Worm (Caenorhabditis elegans) whole organism, L4 larva: ENCODE results near the gene F09G8.10.

Experiments
- D1046.2 ChIP-seq: fragments of 200-800 bp; sonication (Bioruptor generic); IDR thresholded peaks from 2 replicates; pipeline ENCODE4 v1.3.6; 2022; ENCODE audit warnings: missing genetic modification characterization, missing compliant biosample characterization
- F10B5.3 ChIP-seq: sonication (generic microtip); optimal IDR thresholded peaks from 2 replicates; lab custom pipeline; 2016; ENCODE audit warnings: mild to moderate bottlenecking, missing genetic modification characterization, missing compliant biosample characterization
- F49E8.2 ChIP-seq: sonication (generic microtip); optimal IDR thresholded peaks from 2 replicates; lab custom pipeline; 2016; ENCODE audit warnings: missing compliant biosample characterization, mild to moderate bottlenecking, missing genetic modification characterization, borderline replicate concordance
- R02D3.7 ChIP-seq: fragments of 150-350 bp; sonication (generic microtip); optimal IDR thresholded peaks from 3 replicates; lab custom pipeline; 2014; ENCODE audit warnings: missing biosample characterization, missing genetic modification characterization
- T20F7.1 ChIP-seq: fragments of 200-800 bp; sonication (Bioruptor generic); optimal IDR thresholded peaks from 2 replicates; lab custom pipeline; 2018; ENCODE audit warnings: mild to moderate bottlenecking, missing genetic modification characterization, missing compliant biosample characterization
- Y105C5A.15 ChIP-seq: fragments of 200-800 bp; sonication (Bioruptor generic); IDR thresholded peaks from 2 replicates; pipeline ENCODE4 v1.3.6; 2022; ENCODE audit warnings: missing genetic modification characterization, missing compliant biosample characterization
- Y5F2A.4 ChIP-seq: fragments of 200-800 bp; sonication (Bioruptor generic); optimal IDR thresholded peaks from 2 replicates; lab custom pipeline; 2018; ENCODE audit warnings: mild to moderate bottlenecking, missing genetic modification characterization, missing compliant biosample characterization
- Y75B8A.6 ChIP-seq: fragments of 200-800 bp; sonication (Bioruptor generic); IDR thresholded peaks from 2 replicates; pipeline ENCODE4 v1.3.6; 2022; ENCODE audit warnings: missing genetic modification reagents, missing genetic modification characterization, missing compliant biosample characterization
- aha-1 ChIP-seq: fragments of 150-350 bp; peaks from one replicate; lab custom pipeline; 2014; ENCODE audit warnings: missing biosample characterization, missing genetic modification characterization
- ama-1 ChIP-seq: fragments of 150-350 bp; optimal IDR thresholded peaks from 2 replicates; lab custom pipeline; 2014; ENCODE audit warnings: inconsistent platforms, mixed read lengths
- ceh-28 ChIP-seq: fragments of 150-350 bp; optimal IDR thresholded peaks from 2 replicates; lab custom pipeline; 2014; ENCODE audit warnings: missing biosample characterization, missing genetic modification reagents, missing genetic modification characterization
- ceh-62 ChIP-seq: sonication (generic microtip); optimal IDR thresholded peaks from 2 replicates; lab custom pipeline; 2017; ENCODE audit warnings: missing biosample characterization, missing genetic modification characterization
- ceh-82 ChIP-seq: sonication (generic microtip); optimal IDR thresholded peaks from 2 replicates; lab custom pipeline; 2017; ENCODE audit warnings: missing biosample characterization, missing genetic modification characterization
- ces-1 ChIP-seq: fragments of 150-350 bp; sonication (generic microtip); optimal IDR thresholded peaks from 4 replicates; lab custom pipeline; 2014; ENCODE audit warnings: missing biosample characterization, missing genetic modification reagents, missing genetic modification characterization
- ctbp-1 ChIP-seq: fragments of 200-800 bp; sonication (Bioruptor generic); IDR thresholded peaks from 2 replicates; pipeline ENCODE4 v1.3.6; 2022; ENCODE audit warnings: missing genetic modification reagents, missing genetic modification characterization, missing compliant biosample characterization
- daf-16 ChIP-seq, 3 experiments: sonication (generic microtip); optimal IDR thresholded peaks; 2 replicates each; lab custom pipeline; 2016 to 2017; ENCODE audit warnings: missing genetic modification characterization in 3 of 3, missing genetic modification reagents in 3 of 3, mild to moderate bottlenecking in 2 of 3, missing compliant biosample characterization in 2 of 3, missing biosample characterization in 1 of 3, moderate library complexity in 1 of 3
- daf-19 ChIP-seq: fragments of 200-800 bp; sonication (Bioruptor generic); conservative IDR thresholded peaks from 2 replicates; pipeline ENCODE4 v1.3.6; 2022; ENCODE audit warnings: missing genetic modification characterization, missing compliant biosample characterization
- daf-8 ChIP-seq: fragments of 200-800 bp; sonication (Bioruptor generic); IDR thresholded peaks from 2 replicates; pipeline ENCODE4 v1.3.6; 2022; ENCODE audit warnings: missing genetic modification characterization, missing compliant biosample characterization
- dmd-6 ChIP-seq: fragments of 200-800 bp; sonication (Bioruptor generic); IDR thresholded peaks from 2 replicates; pipeline ENCODE4 v1.3.6; 2022; ENCODE audit warnings: missing genetic modification reagents, missing genetic modification characterization, missing compliant biosample characterization
- dpl-1 ChIP-seq: fragments of 150-350 bp; optimal IDR thresholded peaks from 2 replicates; lab custom pipeline; 2014; ENCODE audit warnings: missing biosample characterization, missing genetic modification reagents, missing genetic modification characterization
- dve-1 ChIP-seq: sonication (generic microtip); optimal IDR thresholded peaks from 2 replicates; lab custom pipeline; 2017; ENCODE audit warnings: antibody characterized with exemption, mild to moderate bottlenecking, missing genetic modification characterization, missing compliant biosample characterization; ENCODE audit not compliant: insufficient read depth
- fkh-10 ChIP-seq: fragments of 150-350 bp; optimal IDR thresholded peaks from 2 replicates; lab custom pipeline; 2014; ENCODE audit warnings: missing biosample characterization, missing genetic modification reagents, missing genetic modification characterization
- fos-1 ChIP-seq: fragments of 150-350 bp; optimal IDR thresholded peaks from 2 replicates; lab custom pipeline; 2014; ENCODE audit warnings: missing biosample characterization, missing genetic modification characterization
- gei-8 ChIP-seq: fragments of 200-800 bp; sonication (Bioruptor generic); optimal IDR thresholded peaks from 2 replicates; lab custom pipeline; 2018; ENCODE audit warnings: mild to moderate bottlenecking, missing genetic modification characterization, missing compliant biosample characterization
- jun-1 ChIP-seq: fragments of 150-350 bp; optimal IDR thresholded peaks from 2 replicates; lab custom pipeline; 2014; ENCODE audit warnings: missing biosample characterization, missing genetic modification reagents, missing genetic modification characterization
- lin-13 ChIP-seq: fragments of 150-350 bp; optimal IDR thresholded peaks from 2 replicates; lab custom pipeline; 2014; ENCODE audit warnings: missing biosample characterization, missing genetic modification reagents, missing genetic modification characterization
- lin-39 ChIP-seq: fragments of 150-350 bp; optimal IDR thresholded peaks from 2 replicates; lab custom pipeline; 2014; ENCODE audit warnings: missing biosample characterization, missing genetic modification reagents, missing genetic modification characterization
- lsy-2 ChIP-seq, 2 experiments: fragments of 150-350 bp in 1 of 2; sonication (generic microtip) in 1 of 2; optimal IDR thresholded peaks; 2 replicates each; lab custom pipeline; 2014 to 2017; ENCODE audit warnings: missing biosample characterization in 2 of 2, missing genetic modification characterization in 2 of 2
- madf-5 ChIP-seq, 2 experiments: fragments of 200-800 bp; sonication (Bioruptor generic); IDR thresholded peaks; 2 replicates each; pipeline ENCODE4 v1.3.6; 2022; ENCODE audit warnings: missing compliant biosample characterization in 2 of 2, missing genetic modification characterization in 2 of 2
- madf-9 ChIP-seq: fragments of 200-800 bp; sonication (Bioruptor generic); conservative IDR thresholded peaks from 2 replicates; pipeline ENCODE4 v1.3.6; 2022; ENCODE audit warnings: missing genetic modification reagents, missing genetic modification characterization, missing compliant biosample characterization
- mes-2 ChIP-seq: sonication (generic microtip); optimal IDR thresholded peaks from 2 replicates; lab custom pipeline; 2016; ENCODE audit warnings: missing genotype, mild to moderate bottlenecking, missing genetic modification characterization, missing compliant biosample characterization; ENCODE audit not compliant: poor library complexity, severe bottlenecking
- mxl-2 ChIP-seq: fragments of 200-800 bp; sonication (Bioruptor generic); conservative IDR thresholded peaks from 2 replicates; pipeline ENCODE4 v1.3.6; 2022; ENCODE audit warnings: missing genetic modification reagents, missing genetic modification characterization, missing compliant biosample characterization
- nhr-10 ChIP-seq: fragments of 150-350 bp; optimal IDR thresholded peaks from 2 replicates; lab custom pipeline; 2014; ENCODE audit warnings: missing biosample characterization, missing genetic modification characterization
- nhr-102 ChIP-seq: sonication (generic microtip); optimal IDR thresholded peaks from 2 replicates; lab custom pipeline; 2016; ENCODE audit warnings: mild to moderate bottlenecking, missing genetic modification characterization, moderate library complexity, missing compliant biosample characterization
- nhr-111 ChIP-seq: fragments of 200-800 bp; sonication (Bioruptor generic); optimal IDR thresholded peaks from 2 replicates; lab custom pipeline; 2018; ENCODE audit warnings: mild to moderate bottlenecking, missing genetic modification characterization, missing compliant biosample characterization
- nhr-48 ChIP-seq: sonication (generic microtip); optimal IDR thresholded peaks from 2 replicates; lab custom pipeline; 2016; ENCODE audit warnings: mild to moderate bottlenecking, missing genetic modification characterization, missing compliant biosample characterization
- rbr-2 ChIP-seq: sonication (generic microtip); optimal IDR thresholded peaks from 2 replicates; lab custom pipeline; 2016; ENCODE audit warnings: missing genotype, missing genetic modification characterization, missing compliant biosample characterization
- set-16 ChIP-seq: fragments of 200-800 bp; sonication (Bioruptor generic); IDR thresholded peaks from 2 replicates; pipeline ENCODE4 v1.3.6; 2022; ENCODE audit warnings: missing genetic modification reagents, missing genetic modification characterization, missing compliant biosample characterization
- skn-1 ChIP-seq: fragments of 150-350 bp; optimal IDR thresholded peaks from 2 replicates; lab custom pipeline; 2014; ENCODE audit warnings: missing biosample characterization, missing genetic modification characterization
- spr-1 ChIP-seq: sonication (generic microtip); optimal IDR thresholded peaks from 2 replicates; lab custom pipeline; 2016; ENCODE audit warnings: mild to moderate bottlenecking, missing genetic modification characterization, missing compliant biosample characterization
- spr-3 ChIP-seq: fragments of 200-800 bp; sonication (Bioruptor generic); optimal IDR thresholded peaks from 2 replicates; lab custom pipeline; 2018; ENCODE audit warnings: mild to moderate bottlenecking, missing genetic modification characterization, missing compliant biosample characterization
- tag-97 ChIP-seq: fragments of 200-800 bp; sonication (Bioruptor generic); IDR thresholded peaks from 2 replicates; pipeline ENCODE4 v1.3.6; 2022; ENCODE audit warnings: missing genetic modification characterization, missing compliant biosample characterization
- tra-1 ChIP-seq: fragments of 200-800 bp; sonication (Bioruptor generic); IDR thresholded peaks from 2 replicates; pipeline ENCODE4 v1.3.6; 2022; ENCODE audit warnings: missing genetic modification reagents, missing genetic modification characterization, missing compliant biosample characterization
- unc-62 ChIP-seq, 3 experiments: fragments of 150-350 bp in 1 of 3; sonication (generic microtip); optimal IDR thresholded peaks in 2 of 3; peaks in 1 of 3; 1 replicate in 1 of 3; 2 replicates in 2 of 3; lab custom pipeline; 2014 to 2017; ENCODE audit warnings: missing biosample characterization in 3 of 3, missing genetic modification characterization in 3 of 3, missing genetic modification reagents in 3 of 3, missing genotype in 1 of 3
- zag-1 ChIP-seq: fragments of 150-350 bp; optimal IDR thresholded peaks from 2 replicates; lab custom pipeline; 2014; ENCODE audit warnings: missing biosample characterization, missing genetic modification characterization
- zip-11 ChIP-seq: fragments of 200-800 bp; sonication (Bioruptor generic); IDR thresholded peaks from 2 replicates; pipeline ENCODE4 v1.3.6; 2022; ENCODE audit warnings: missing genetic modification characterization, missing compliant biosample characterization
- ztf-11 ChIP-seq: fragments of 150-350 bp; optimal IDR thresholded peaks from 2 replicates; lab custom pipeline; 2014; ENCODE audit warnings: missing biosample characterization, missing genetic modification characterization

Gene F09G8.10

DNA sequence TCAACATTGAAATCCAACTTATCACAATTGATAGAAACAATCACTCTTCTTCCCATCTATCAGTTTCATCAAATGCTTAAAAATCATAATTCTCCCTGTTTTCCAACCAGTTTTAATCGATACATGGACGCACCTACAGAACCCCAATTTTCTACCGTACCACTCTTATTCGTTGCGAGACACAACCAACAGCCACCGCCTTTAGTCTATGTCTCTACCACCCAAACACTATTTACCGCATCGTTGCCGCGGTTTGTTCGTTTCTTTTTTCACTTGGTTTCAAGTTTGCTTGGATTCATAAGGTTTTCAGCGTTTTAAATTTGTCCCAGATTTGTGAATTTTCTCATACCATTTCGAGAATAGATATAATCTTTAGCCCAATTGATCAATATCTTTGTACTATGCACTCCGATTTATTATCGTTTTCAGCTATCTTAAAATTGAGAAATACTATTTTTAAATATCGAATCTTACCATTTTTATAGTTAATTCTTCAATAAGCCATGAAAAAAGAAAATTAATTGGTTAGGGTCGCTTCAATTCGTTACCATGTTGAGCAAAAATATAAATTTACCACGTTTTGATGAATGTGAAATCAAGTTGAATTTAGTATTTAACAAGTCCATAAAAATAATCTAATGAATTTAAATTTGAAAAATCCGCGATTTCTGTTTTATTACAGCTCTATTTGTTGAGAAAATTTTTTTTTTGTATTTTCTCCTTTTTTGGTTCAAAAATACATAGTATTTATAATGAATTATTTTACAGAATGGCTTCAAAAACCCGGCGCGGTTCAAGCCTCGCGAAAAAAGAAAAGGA is 38.5 kb upstream of the F09G8.10 start, which contains the start of gene F10E9.3:
Gene F10E9.3 (plus strand): TSS at position 769 of the 819 bp plus-strand sequence.
- TF ChIP-seq dpl-1 (GFP tag; lab: Kevin White, UChicago) (peak; percentile 38), zip-11 (GFP tag; lab: Robert Waterston, UW) (no peak), daf-16 (GFP tag; optimal IDR thresholded peaks at IDR 0.05; lab: Kevin White, UChicago) (no peak), daf-16 (tag; optimal IDR thresholded peaks at IDR 0.05; lab: Kevin White, UChicago) (peak; percentile 12), skn-1 (tag; lab: Kevin White, UChicago) (no peak), dmd-6 (no peak), gei-8 (GFP tag; lab: Kevin White, UChicago) (no peak), daf-19 (GFP tag; lab: Robert Waterston, UW) (no peak), nhr-10 (tag; lab: Kevin White, UChicago) (no peak), unc-62 (GFP tag; optimal IDR thresholded peaks at IDR 0.05 in 1 of 2; lab: Kevin White, UChicago) (peak in 1 of 2 experiments; percentile 93), unc-62 (tag; optimal IDR thresholded peaks at IDR 0.05; lab: Kevin White, UChicago) (no peak), T20F7.1 (GFP tag; lab: Kevin White, UChicago) (peak; percentile 13), R02D3.7 (tag; lab: Kevin White, UChicago) (no peak), dve-1 (no peak), ceh-28 (tag; lab: Kevin White, UChicago) (no peak), mxl-2 (no peak), ama-1 (lab: Kevin White, UChicago) (peak; percentile 32), zag-1 (no peak), tag-97 (GFP tag; lab: Robert Waterston, UW) (no peak), jun-1 (tag; lab: Kevin White, UChicago) (no peak), nhr-48 (tag; lab: Kevin White, UChicago) (no peak), mes-2 (tag; lab: Kevin White, UChicago) (peak; percentile 72), lin-39 (tag; lab: Kevin White, UChicago) (no peak), fkh-10 (no peak), ctbp-1 (GFP tag; lab: Robert Waterston, UW) (no peak), aha-1 (tag; lab: Kevin White, UChicago) (peak; percentile 68), spr-3 (no peak), F10B5.3 (tag; lab: Kevin White, UChicago) (no peak), daf-8 (GFP tag; lab: Robert Waterston, UW) (no peak), Y75B8A.6 (GFP tag; lab: Robert Waterston, UW) (no peak), tra-1 (no peak), lin-13 (GFP tag; lab: Kevin White, UChicago) (no peak), set-16 (GFP tag; lab: Robert Waterston, UW) (no peak), lsy-2 (tag; optimal IDR thresholded peaks at IDR 0.05; lab: Kevin White, UChicago) (peak in 1 of 2 experiments; percentile 96)

DNA sequence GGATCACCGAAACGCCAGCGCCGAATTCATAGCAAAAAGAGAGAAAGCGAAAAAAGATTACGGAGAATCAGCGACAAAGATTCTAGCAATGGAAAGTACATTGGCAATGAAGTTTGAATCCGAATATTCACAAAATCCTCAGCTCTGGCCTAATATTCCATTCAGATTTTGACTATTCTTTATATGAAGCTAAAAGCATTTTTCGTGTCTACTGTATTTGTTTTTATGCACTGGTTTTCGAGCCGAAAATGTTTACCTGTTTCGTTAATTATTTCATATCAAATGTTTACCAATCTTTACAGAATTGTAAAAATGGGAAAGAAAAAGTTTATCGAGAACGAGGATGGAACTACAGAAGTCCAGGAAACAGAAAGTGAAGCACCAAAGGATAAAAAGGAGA is 36.3 kb upstream of the F09G8.10 start, which contains the start of gene F10E9.4:
Gene F10E9.4 (plus strand): TSS at position 301 of the 400 bp plus-strand sequence.
- TF ChIP-seq Y105C5A.15 (no peak), nhr-111 (GFP tag; lab: Kevin White, UChicago) (no peak), spr-1 (no peak)
- TF ChIP-seq, all 104 proteins: peak for 0

DNA sequence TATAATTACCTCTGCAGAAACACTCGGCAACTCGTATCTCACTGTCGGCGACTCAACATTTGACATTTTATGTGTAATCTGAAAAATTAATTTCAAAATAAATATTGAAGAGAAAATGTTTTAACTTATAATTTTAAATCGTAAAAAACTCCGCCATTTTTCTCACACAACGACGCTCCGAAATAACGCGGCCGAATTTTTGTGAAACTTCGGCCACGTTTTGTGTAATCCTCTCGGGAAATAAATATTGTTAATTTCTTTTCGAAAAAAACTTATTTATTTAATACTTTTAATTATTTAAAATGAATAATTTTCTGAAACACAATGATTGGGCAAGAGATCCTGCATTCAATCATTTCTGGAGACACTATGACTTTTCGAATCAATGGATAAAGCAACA is 35.4 kb upstream of the F09G8.10 start, which contains the start of the genes F10E9.7 and F10E9.5:
Gene F10E9.7 (minus strand): TSS at position 86 of the 400 bp plus-strand sequence.
Gene F10E9.5 (plus strand): TSS at position 237 of the 400 bp plus-strand sequence.
- TF ChIP-seq ces-1 (GFP tag; lab: Kevin White, UChicago) (no peak), zag-1 (no peak), rbr-2 (tag; lab: Kevin White, UChicago) (peak; percentile 76), madf-9 (GFP tag; lab: Robert Waterston, UW) (peak; percentile 61; the same call in 1 of the 2 replicates), F49E8.2 (tag; lab: Kevin White, UChicago) (peak; percentile 16), Y5F2A.4 (GFP tag; lab: Kevin White, UChicago) (no peak), set-16 (GFP tag; lab: Robert Waterston, UW) (no peak), spr-3 (no peak), ceh-62 (tag; lab: Kevin White, UChicago) (no peak), nhr-48 (tag; lab: Kevin White, UChicago) (peak; percentile 24), ztf-11 (no peak), madf-5 (GFP tag; IDR thresholded peaks at IDR 0.05; lab: Robert Waterston, UW) (peak in 1 of 2 experiments; percentile 61; a peak in 1 of 4 replicates), ceh-82 (no peak), nhr-102 (tag; lab: Kevin White, UChicago) (peak; percentile 54), D1046.2 (GFP tag; lab: Robert Waterston, UW) (peak; percentile 60; the same call in 1 of the 2 replicates), fos-1 (no peak), Y75B8A.6 (GFP tag; lab: Robert Waterston, UW) (no peak)
